Fruit fly (Drosophila melanogaster) whole organism, embryonic: ENCODE measurements around the gene Pgd.

Source experiments
- CG10366 ChIP-seq: fragments of 200-800 bp; sonication (Bioruptor generic); IDR thresholded peaks from 2 replicates; pipeline ENCODE4 v1.3.6; 2022; ENCODE audit warnings: missing biosample characterization, missing genetic modification characterization
- CG10462 ChIP-seq: fragments of 200-800 bp; sonication (Bioruptor generic); optimal IDR thresholded peaks from 2 replicates; lab custom pipeline; 2016; ENCODE audit warnings: missing biosample characterization, missing genetic modification characterization
- CG11456 ChIP-seq: fragments of 200-800 bp; sonication (Bioruptor generic); IDR thresholded peaks from 3 replicates; pipeline ENCODE4 v1.3.6; 2022; ENCODE audit warnings: missing biosample characterization, missing genetic modification characterization
- CG11560 ChIP-seq: fragments of 200-800 bp; sonication (Bioruptor generic); IDR thresholded peaks from 3 replicates; pipeline ENCODE4 v1.3.6; 2022; ENCODE audit warnings: missing biosample characterization, missing genetic modification characterization
- CG11696 ChIP-seq: fragments of 200-800 bp; sonication (Bioruptor generic); IDR thresholded peaks from 2 replicates; pipeline ENCODE4 v1.3.6; 2022; ENCODE audit warnings: missing biosample characterization, missing genetic modification characterization
- CG18011 ChIP-seq: fragments of 200-800 bp; sonication (Bioruptor generic); optimal IDR thresholded peaks from 2 replicates; lab custom pipeline; 2017; ENCODE audit warnings: missing biosample characterization, missing genetic modification characterization, mild to moderate bottlenecking, moderate library complexity, missing genotype
- CG1832 ChIP-seq: fragments of 200-800 bp; sonication (Bioruptor generic); optimal IDR thresholded peaks from 2 replicates; lab custom pipeline; 2017; ENCODE audit warnings: missing biosample characterization, mild to moderate bottlenecking, missing genetic modification characterization, inconsistent platforms
- CG30403 ChIP-seq: fragments of 200-800 bp; sonication (Bioruptor generic); optimal IDR thresholded peaks from 3 replicates; lab custom pipeline; 2016; ENCODE audit warnings: missing biosample characterization, missing genetic modification characterization
- CG30431 ChIP-seq: fragments of 200-800 bp; sonication (Bioruptor generic); optimal IDR thresholded peaks from 2 replicates; lab custom pipeline; 2017; ENCODE audit warnings: missing biosample characterization, missing genetic modification characterization
- CG34422 ChIP-seq: fragments of 200-800 bp; sonication (Bioruptor generic); IDR thresholded peaks from 3 replicates; pipeline ENCODE4 v1.3.6; 2022; ENCODE audit warnings: missing biosample characterization, missing genetic modification characterization
- CG3847 ChIP-seq: fragments of 200-800 bp; sonication (Bioruptor generic); IDR thresholded peaks from 2 replicates; pipeline ENCODE4 v1.3.6; 2022; ENCODE audit warnings: missing biosample characterization, missing genetic modification characterization
- CG6683 ChIP-seq: fragments of 200-800 bp; sonication (Bioruptor generic); optimal IDR thresholded peaks from 2 replicates; lab custom pipeline; 2017; ENCODE audit warnings: missing biosample characterization, mild to moderate bottlenecking, missing genetic modification characterization, missing genetic modification reagents
- CG7786 ChIP-seq: fragments of 200-800 bp; sonication (Bioruptor generic); optimal IDR thresholded peaks from 2 replicates; lab custom pipeline; 2016; ENCODE audit warnings: missing biosample characterization, missing genetic modification characterization
- CG7963 ChIP-seq: fragments of 200-800 bp; sonication (Bioruptor generic); IDR thresholded peaks from 3 replicates; pipeline ENCODE4 v1.3.6; 2022; ENCODE audit warnings: missing biosample characterization, missing genetic modification characterization; ENCODE audit not compliant: partially characterized antibody
- CG7987 ChIP-seq: fragments of 200-800 bp; sonication (Bioruptor generic); optimal IDR thresholded peaks from 2 replicates; lab custom pipeline; 2018; ENCODE audit warnings: missing biosample characterization, mild to moderate bottlenecking, missing genetic modification characterization, moderate library complexity
- CG8281 ChIP-seq: fragments of 200-800 bp; sonication (Bioruptor generic); optimal IDR thresholded peaks from 2 replicates; lab custom pipeline; 2018; ENCODE audit warnings: missing biosample characterization, mild to moderate bottlenecking, missing genetic modification characterization, moderate library complexity
- CG9609 ChIP-seq: fragments of 200-800 bp; sonication (Bioruptor generic); optimal IDR thresholded peaks from 3 replicates; lab custom pipeline; 2016; ENCODE audit warnings: missing biosample characterization, missing genetic modification characterization
- CG9817 ChIP-seq: fragments of 200-800 bp; sonication (Bioruptor generic); optimal IDR thresholded peaks from 2 replicates; lab custom pipeline; 2018; ENCODE audit warnings: missing biosample characterization, mild to moderate bottlenecking, missing genetic modification characterization, moderate library complexity
- CG9876 ChIP-seq: fragments of 200-800 bp; sonication (Bioruptor generic); optimal IDR thresholded peaks from 2 replicates; lab custom pipeline; 2016; ENCODE audit warnings: missing biosample characterization, missing genetic modification characterization
- D19A ChIP-seq: fragments of 200-800 bp; optimal IDR thresholded peaks from 3 replicates; lab custom pipeline; 2019; ENCODE audit warnings: missing biosample characterization, mild to moderate bottlenecking, missing genetic modification characterization, moderate library complexity
- Fer2 ChIP-seq: fragments of 200-800 bp; sonication (Bioruptor generic); optimal IDR thresholded peaks from 2 replicates; lab custom pipeline; 2018; ENCODE audit warnings: missing biosample characterization, mild to moderate bottlenecking, missing genetic modification characterization, moderate library complexity
- Hr78 ChIP-seq, 2 experiments: fragments of 200-800 bp in 1 of 2; fragments of >200 bp in 1 of 2; sonication (Bioruptor generic) in 1 of 2; optimal IDR thresholded peaks; 2 replicates each; lab custom pipeline; 2017 to 2019; ENCODE audit warnings: missing biosample characterization in 2 of 2, missing genetic modification characterization in 2 of 2, mild to moderate bottlenecking in 1 of 2, moderate library complexity in 1 of 2
- NK7.1 ChIP-seq: fragments of 200-800 bp; sonication (Bioruptor generic); optimal IDR thresholded peaks from 3 replicates; lab custom pipeline; 2016; ENCODE audit warnings: missing biosample characterization, missing genetic modification characterization
- Ptx1 ChIP-seq: fragments of 200-800 bp; sonication (Bioruptor generic); IDR thresholded peaks from 2 replicates; pipeline ENCODE4 v1.3.6; 2022; ENCODE audit warnings: missing biosample characterization, missing genetic modification characterization
- Ravus ChIP-seq: fragments of 200-800 bp; sonication (Bioruptor generic); IDR thresholded peaks from 2 replicates; pipeline ENCODE4 v1.3.6; 2022; ENCODE audit warnings: missing biosample characterization, missing genetic modification characterization
- Stat92E ChIP-seq, 3 experiments: fragments of >200 bp in 2 of 3; fragments of 200-800 bp in 1 of 3; sonication (Bioruptor generic) in 1 of 3; optimal IDR thresholded peaks; 2 replicates each; lab custom pipeline; 2017 to 2019; ENCODE audit warnings: missing biosample characterization in 3 of 3, missing genetic modification characterization in 3 of 3, mild to moderate bottlenecking in 1 of 3, moderate library complexity in 1 of 3
- Xbp1 ChIP-seq: fragments of 200-800 bp; sonication (Bioruptor generic); optimal IDR thresholded peaks from 3 replicates; lab custom pipeline; 2016; ENCODE audit warnings: missing biosample characterization, mild to moderate bottlenecking, missing genetic modification characterization
- YL-1 ChIP-seq: fragments of 200-800 bp; sonication (Bioruptor generic); optimal IDR thresholded peaks from 3 replicates; lab custom pipeline; 2017; ENCODE audit warnings: missing biosample characterization, mild to moderate bottlenecking, missing genetic modification characterization
- bcd ChIP-seq: fragments of 200-800 bp; sonication (Bioruptor generic); optimal IDR thresholded peaks from 2 replicates; lab custom pipeline; 2017; ENCODE audit warnings: missing biosample characterization, mild to moderate bottlenecking, missing genetic modification characterization
- btn ChIP-seq: fragments of 200-800 bp; sonication (Bioruptor generic); optimal IDR thresholded peaks from 2 replicates; lab custom pipeline; 2016; ENCODE audit warnings: missing biosample characterization, missing genetic modification characterization
- corto ChIP-seq: fragments of 200-800 bp; sonication (Bioruptor generic); optimal IDR thresholded peaks from 2 replicates; lab custom pipeline; 2016; ENCODE audit warnings: missing biosample characterization, mild to moderate bottlenecking, missing genetic modification characterization, moderate library complexity
- da ChIP-seq: fragments of 200-800 bp; sonication (Bioruptor generic); optimal IDR thresholded peaks from 2 replicates; lab custom pipeline; 2016; ENCODE audit warnings: missing biosample characterization, missing genetic modification characterization
- dmrt99B ChIP-seq: fragments of 200-800 bp; sonication (Bioruptor generic); optimal IDR thresholded peaks from 2 replicates; lab custom pipeline; 2018; ENCODE audit warnings: missing biosample characterization, mild to moderate bottlenecking, missing genetic modification characterization, moderate library complexity
- emc ChIP-seq: fragments of 200-800 bp; sonication (Bioruptor generic); optimal IDR thresholded peaks from 2 replicates; lab custom pipeline; 2016; ENCODE audit warnings: missing biosample characterization, missing genetic modification characterization
- her ChIP-seq: fragments of 200-800 bp; sonication (Bioruptor generic); optimal IDR thresholded peaks from 2 replicates; lab custom pipeline; 2016; ENCODE audit warnings: missing biosample characterization, missing genetic modification characterization
- ind ChIP-seq: fragments of 200-800 bp; sonication (Bioruptor generic); optimal IDR thresholded peaks from 3 replicates; lab custom pipeline; 2016; ENCODE audit warnings: missing biosample characterization, missing genetic modification characterization
- klu ChIP-seq: fragments of 200-800 bp; sonication (Bioruptor generic); IDR thresholded peaks from 2 replicates; pipeline ENCODE4 v1.3.6; 2022; ENCODE audit warnings: missing biosample characterization, missing genetic modification characterization
- ranshi ChIP-seq: fragments of 200-800 bp; sonication (Bioruptor generic); IDR thresholded peaks from 2 replicates; pipeline ENCODE4 v1.3.6; 2022; ENCODE audit warnings: missing biosample characterization, missing genetic modification characterization
- unc-4 ChIP-seq: fragments of 200-800 bp; sonication (Bioruptor generic); IDR thresholded peaks from 2 replicates; pipeline ENCODE4 v1.3.6; 2022; ENCODE audit warnings: missing biosample characterization, missing genetic modification characterization; ENCODE audit not compliant: partially characterized antibody
- wek ChIP-seq: fragments of 200-800 bp; sonication (Bioruptor generic); optimal IDR thresholded peaks from 3 replicates; lab custom pipeline; 2018; ENCODE audit warnings: missing biosample characterization, mild to moderate bottlenecking, missing genetic modification characterization, moderate library complexity
- zfh1 ChIP-seq: fragments of 200-800 bp; sonication (Bioruptor generic); IDR thresholded peaks from 3 replicates; pipeline ENCODE4 v1.3.6; 2022; ENCODE audit warnings: missing biosample characterization, missing genetic modification characterization

Gene Pgd

DNA sequence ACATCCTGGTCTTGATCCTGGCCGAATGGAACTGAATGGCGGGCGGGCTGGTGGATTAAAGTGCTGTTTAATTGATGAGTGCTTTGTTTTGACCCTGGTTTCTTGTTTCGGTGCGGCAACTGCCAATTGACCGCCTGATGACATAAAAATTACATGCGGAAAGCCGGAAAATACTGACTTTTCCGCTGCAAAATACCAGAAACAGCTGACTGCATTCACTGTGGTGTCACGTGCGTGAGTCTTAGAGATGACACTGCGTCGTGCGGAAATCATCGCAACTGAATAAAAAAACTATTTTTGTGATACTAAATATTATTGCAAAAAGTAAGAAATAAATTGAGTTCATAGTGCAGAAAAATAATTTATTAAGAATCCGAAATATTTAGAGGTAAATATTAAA, 4.5 kb downstream of the Pgd start, which contains the start of gene bcn92 (continued):
- TF ChIP-seq da: no peak
- 0 out of 3 replicates have a peak, but pooled peaks have one; percentile 39 for TF ChIP-seq CG34422 (GFP tag; lab: Robert Waterston, UW)
- TF ChIP-seq Ravus (GFP tag; lab: Robert Waterston, UW): no peak
- TF ChIP-seq CG18011 (GFP tag; lab: Kevin White, UChicago): no peak
- TF ChIP-seq CG11560 (tag; lab: Robert Waterston, UW): no peak
- TF ChIP-seq Fer2 (tag; lab: Kevin White, UChicago): no peak
- no peak for TF ChIP-seq bcd (GFP tag; lab: Kevin White, UChicago)
- no peak for TF ChIP-seq CG10462 (GFP tag; lab: Kevin White, UChicago)
- peak; percentile 61 for TF ChIP-seq CG30403 (GFP tag; lab: Kevin White, UChicago)
- TF ChIP-seq CG11456 (GFP tag; lab: Robert Waterston, UW): 0 out of 3 replicates have a peak, but pooled peaks have one; percentile 46
- TF ChIP-seq CG1832 (GFP tag; lab: Kevin White, UChicago): no peak
- no peak for TF ChIP-seq Stat92E (GFP tag; optimal IDR thresholded peaks at IDR 0.05; lab: Kevin White, UChicago)
- peak; percentile 39 for TF ChIP-seq CG3847
- TF ChIP-seq CG7963 (GFP tag; lab: Robert Waterston, UW): peak; percentile 82
- TF ChIP-seq CG7786 (GFP tag; lab: Kevin White, UChicago): peak; percentile 33
- TF ChIP-seq wek (GFP tag; lab: Kevin White, UChicago): no peak
- TF ChIP-seq CG11696 (GFP tag; lab: Robert Waterston, UW): no peak
- no peak for TF ChIP-seq CG9876 (GFP tag; lab: Kevin White, UChicago)
- no peak for TF ChIP-seq CG6683 (GFP tag; lab: Kevin White, UChicago)
- TF ChIP-seq CG30431 (GFP tag; lab: Kevin White, UChicago): no peak
- TF ChIP-seq corto (GFP tag; lab: Kevin White, UChicago): no peak
- TF ChIP-seq her: peak; percentile 30
- no peak for TF ChIP-seq NK7.1 (GFP tag; lab: Kevin White, UChicago)
- TF ChIP-seq emc (GFP tag; lab: Kevin White, UChicago): no peak
- peak; percentile 46 for TF ChIP-seq ind (GFP tag; lab: Kevin White, UChicago)
- TF ChIP-seq CG9817 (tag; lab: Kevin White, UChicago): peak; percentile 5
- peak; percentile 23 for TF ChIP-seq YL-1
- peak; percentile 62 for TF ChIP-seq Xbp1 (GFP tag; lab: Kevin White, UChicago)
- TF ChIP-seq CG8281: no peak
- no peak for TF ChIP-seq dmrt99B
- TF ChIP-seq klu (GFP tag; lab: Robert Waterston, UW): no peak
- peak; percentile 25; the same call in 1 of the 2 replicates for TF ChIP-seq Ptx1 (GFP tag; lab: Robert Waterston, UW)
- no peak for TF ChIP-seq CG9609 (GFP tag; lab: Kevin White, UChicago)
- no peak; the same call in 2 of the 3 replicates for TF ChIP-seq zfh1 (GFP tag; lab: Robert Waterston, UW)
- TF ChIP-seq D19A (tag; lab: Kevin White, UChicago): no peak
- peak in 1 of 2 experiments; percentile 12 for TF ChIP-seq Hr78 (GFP tag; optimal IDR thresholded peaks at IDR 0.05; lab: Kevin White, UChicago)
- no peak for TF ChIP-seq btn (GFP tag; lab: Kevin White, UChicago)
- TF ChIP-seq CG7987 (GFP tag; lab: Kevin White, UChicago): no peak
- no peak for TF ChIP-seq ranshi (GFP tag; lab: Robert Waterston, UW)
- 0 out of 2 replicates have a peak, but pooled peaks have one; percentile 21 for TF ChIP-seq CG10366
- TF ChIP-seq unc-4 (GFP tag; lab: Robert Waterston, UW): peak; percentile 93
- TF ChIP-seq, all 482 proteins: peak for 217
